Comparison of ENCODE assay signal across 7 worm cellular contexts in genomic region chrX:11482637-11483036, ce11.
TF ChIP-seq lines count a peak whose summit lies in the region.

No protein-coding gene starts in this region.

TF ChIP-seq in whole organism, L1 larva, 84 proteins besides CTCF, POLR2A, EP300 and RAD21 (continues in another document):
- TF ChIP-seq nhr-85 (tag; lab: Kevin White, UChicago) (no peak), efl-1 (optimal IDR thresholded peaks at IDR 0.05; lab: Kevin White, UChicago) (no peak), efl-1 (GFP tag; optimal IDR thresholded peaks at IDR 0.05 in 1 of 2; lab: Kevin White, UChicago) (peak in 1 of 2 experiments; percentile 88), snu-23 (GFP tag; optimal IDR thresholded peaks at IDR 0.05; lab: Kevin White, UChicago) (no peak), nhr-12 (tag; optimal IDR thresholded peaks at IDR 0.05; lab: Kevin White, UChicago) (no peak), sptf-1 (tag; optimal IDR thresholded peaks at IDR 0.05; lab: Kevin White, UChicago) (no peak), irx-1 (tag; optimal IDR thresholded peaks at IDR 0.05; lab: Kevin White, UChicago) (no peak), lin-39 (tag; optimal IDR thresholded peaks at IDR 0.05; lab: Kevin White, UChicago) (no peak), pqm-1 (tag; optimal IDR thresholded peaks at IDR 0.05; lab: Kevin White, UChicago) (peak; percentile 42), unc-86 (tag; optimal IDR thresholded peaks at IDR 0.05; lab: Kevin White, UChicago) (no peak), vab-15 (tag; optimal IDR thresholded peaks at IDR 0.05; lab: Kevin White, UChicago) (no peak), C16A3.4 (tag; optimal IDR thresholded peaks at IDR 0.05; lab: Kevin White, UChicago) (no peak), ceh-82 (tag; optimal IDR thresholded peaks at IDR 0.05; lab: Kevin White, UChicago) (peak in 1 of 3 experiments; percentile 15), hpl-2 (GFP tag; optimal IDR thresholded peaks at IDR 0.05; lab: Kevin White, UChicago) (no peak)

TF ChIP-seq in whole organism, L2 larva, 48 proteins besides CTCF, POLR2A, EP300 and RAD21 (continues in another document):
- TF ChIP-seq nhr-237 (tag; optimal IDR thresholded peaks at IDR 0.05; lab: Kevin White, UChicago) (no peak), ceh-16 (tag; optimal IDR thresholded peaks at IDR 0.05; lab: Kevin White, UChicago) (no peak), elt-1 (tag; optimal IDR thresholded peaks at IDR 0.05; lab: Kevin White, UChicago) (no peak), ama-1 (optimal IDR thresholded peaks at IDR 0.05; lab: Kevin White, UChicago) (no peak), blmp-1 (tag; optimal IDR thresholded peaks at IDR 0.05; lab: Kevin White, UChicago; ENCODE audit: insufficient read depth) (no peak), unc-39 (tag; optimal IDR thresholded peaks at IDR 0.05; lab: Kevin White, UChicago) (no peak), ceh-82 (tag; optimal IDR thresholded peaks at IDR 0.05; lab: Kevin White, UChicago) (no peak), alr-1 (tag; optimal IDR thresholded peaks at IDR 0.05; lab: Kevin White, UChicago) (no peak), nhr-77 (tag; optimal IDR thresholded peaks at IDR 0.05; lab: Kevin White, UChicago) (no peak), crh-2 (tag; optimal IDR thresholded peaks at IDR 0.05; lab: Kevin White, UChicago) (peak; percentile 65), F13H6.1 (tag; optimal IDR thresholded peaks at IDR 0.05; lab: Kevin White, UChicago) (peak; percentile 72), ztf-11 (tag; optimal IDR thresholded peaks at IDR 0.05; lab: Kevin White, UChicago) (no peak), egl-27 (tag; optimal IDR thresholded peaks at IDR 0.05; lab: Kevin White, UChicago) (peak; percentile 18), fos-1 (tag; optimal IDR thresholded peaks at IDR 0.05; lab: Kevin White, UChicago) (peak; percentile 65)

TF ChIP-seq in whole organism, L3 larva, 47 proteins besides CTCF, POLR2A, EP300 and RAD21 (continues in another document):
- no peak for TF ChIP-seq snpc-4 (tag; optimal IDR thresholded peaks at IDR 0.05; lab: Kevin White, UChicago)
- no peak for TF ChIP-seq daf-12 (tag; optimal IDR thresholded peaks at IDR 0.05; lab: Kevin White, UChicago)
- TF ChIP-seq elt-3 (tag; optimal IDR thresholded peaks at IDR 0.05; lab: Kevin White, UChicago) = peak in 1 of 3 experiments; percentile 17
- TF ChIP-seq nhr-12 (tag; optimal IDR thresholded peaks at IDR 0.05; lab: Kevin White, UChicago) = no peak
- TF ChIP-seq zag-1 (tag; optimal IDR thresholded peaks at IDR 0.05; lab: Kevin White, UChicago) = no peak
- TF ChIP-seq eor-1 (tag; optimal IDR thresholded peaks at IDR 0.05; lab: Kevin White, UChicago) = no peak
- peak; percentile 97 for TF ChIP-seq pha-4 (tag; optimal IDR thresholded peaks at IDR 0.05; lab: Kevin White, UChicago)
- TF ChIP-seq sea-2 (GFP tag; optimal IDR thresholded peaks at IDR 0.05; lab: Kevin White, UChicago) = no peak
- no peak for TF ChIP-seq egl-27 (tag; optimal IDR thresholded peaks at IDR 0.05; lab: Kevin White, UChicago)
- no peak for TF ChIP-seq nhr-43 (tag; optimal IDR thresholded peaks at IDR 0.05; lab: Kevin White, UChicago; ENCODE audit: poor library complexity, severe bottlenecking)
- no peak for TF ChIP-seq unc-62 (GFP tag; optimal IDR thresholded peaks at IDR 0.05; lab: Kevin White, UChicago)
- TF ChIP-seq elt-2 (tag; optimal IDR thresholded peaks at IDR 0.05; lab: Kevin White, UChicago) = peak; percentile 93
- TF ChIP-seq ama-1 (optimal IDR thresholded peaks at IDR 0.05; lab: Kevin White, UChicago) = peak; percentile 7
- no peak for TF ChIP-seq ceh-82 (tag; optimal IDR thresholded peaks at IDR 0.05; lab: Kevin White, UChicago)

TF ChIP-seq in whole organism, L4 larva, 104 proteins besides CTCF, POLR2A, EP300 and RAD21 (continues in another document):
- no peak for TF ChIP-seq egl-27 (tag; optimal IDR thresholded peaks at IDR 0.05; lab: Kevin White, UChicago)
- TF ChIP-seq T26A8.4 (GFP tag; IDR thresholded peaks at IDR 0.05; lab: Robert Waterston, UW) = no peak
- TF ChIP-seq snpc-1.2 (GFP tag; IDR thresholded peaks at IDR 0.05; lab: Robert Waterston, UW) = no peak
- peak; percentile 32 for TF ChIP-seq mes-2 (tag; optimal IDR thresholded peaks at IDR 0.05; lab: Kevin White, UChicago; ENCODE audit: poor library complexity, severe bottlenecking)
- TF ChIP-seq Y5F2A.4 (GFP tag; optimal IDR thresholded peaks at IDR 0.05; lab: Kevin White, UChicago) = no peak
- TF ChIP-seq aha-1 (tag; lab: Kevin White, UChicago) = no peak
- TF ChIP-seq tra-1 (GFP tag; IDR thresholded peaks at IDR 0.05; lab: Robert Waterston, UW) = peak; percentile 33; the same call in 1 of the 2 replicates
- peak; percentile 88 for TF ChIP-seq hlh-11 (tag; optimal IDR thresholded peaks at IDR 0.05; lab: Kevin White, UChicago)
- TF ChIP-seq php-3 (GFP tag; IDR thresholded peaks at IDR 0.05; lab: Robert Waterston, UW) = no peak
- no peak for TF ChIP-seq lin-29 (GFP tag; IDR thresholded peaks at IDR 0.05; lab: Robert Waterston, UW)
- TF ChIP-seq F10B5.3 (tag; optimal IDR thresholded peaks at IDR 0.05; lab: Kevin White, UChicago) = no peak
- TF ChIP-seq nhr-6 (tag; optimal IDR thresholded peaks at IDR 0.05; lab: Kevin White, UChicago) = no peak
- peak in 1 of 2 experiments; percentile 54 for TF ChIP-seq mdl-1 (tag; optimal IDR thresholded peaks at IDR 0.05; lab: Kevin White, UChicago)
- TF ChIP-seq D1046.2 (GFP tag; IDR thresholded peaks at IDR 0.05; lab: Robert Waterston, UW) = no peak

TF ChIP-seq in whole organism, late embryonic, 69 proteins besides CTCF, POLR2A, EP300 and RAD21:
- TF ChIP-seq ref-2 (tag; optimal IDR thresholded peaks at IDR 0.05; lab: Kevin White, UChicago) (no peak), elt-2 (tag; optimal IDR thresholded peaks at IDR 0.05; lab: Kevin White, UChicago) (peak; percentile 37)

TF ChIP-seq in whole organism, mixed stage, embryonic, 35 proteins besides CTCF, POLR2A, EP300 and RAD21:
- TF ChIP-seq nhr-237 (tag; optimal IDR thresholded peaks at IDR 0.05; lab: Kevin White, UChicago) (peak; percentile 51), ceh-43 (GFP tag; optimal IDR thresholded peaks at IDR 0.05; lab: Kevin White, UChicago) (no peak), ceh-39 (tag; optimal IDR thresholded peaks at IDR 0.05; lab: Kevin White, UChicago) (no peak), unc-39 (tag; optimal IDR thresholded peaks at IDR 0.05; lab: Kevin White, UChicago) (no peak), lin-32 (GFP tag; optimal IDR thresholded peaks at IDR 0.05; lab: Kevin White, UChicago) (no peak), elt-3 (tag; optimal IDR thresholded peaks at IDR 0.05; lab: Kevin White, UChicago) (no peak), lsy-2 (tag; optimal IDR thresholded peaks at IDR 0.05; lab: Kevin White, UChicago) (no peak), nhr-2 (tag; optimal IDR thresholded peaks at IDR 0.05; lab: Kevin White, UChicago) (no peak), nhr-28 (tag; optimal IDR thresholded peaks at IDR 0.05; lab: Kevin White, UChicago) (no peak), zip-8 (tag; optimal IDR thresholded peaks at IDR 0.05; lab: Kevin White, UChicago) (no peak), pha-4 (tag; optimal IDR thresholded peaks at IDR 0.05; lab: Kevin White, UChicago) (peak; percentile 39), sptf-1 (tag; optimal IDR thresholded peaks at IDR 0.05; lab: Kevin White, UChicago) (no peak), hlh-1 (tag; optimal IDR thresholded peaks at IDR 0.05; lab: Kevin White, UChicago) (no peak), elt-1 (tag; optimal IDR thresholded peaks at IDR 0.05; lab: Kevin White, UChicago; ENCODE audit: borderline replicate concordance, insufficient read depth) (no peak), sem-2 (GFP tag; optimal IDR thresholded peaks at IDR 0.05; lab: Kevin White, UChicago) (no peak)

TF ChIP-seq in whole organism, young adult, 124 proteins besides CTCF, POLR2A, EP300 and RAD21:
- TF ChIP-seq nhr-80 (tag; optimal IDR thresholded peaks at IDR 0.05; lab: Kevin White, UChicago) (peak; percentile 98), zfh-2 (GFP tag; conservative IDR thresholded peaks at IDR 0.05; lab: Robert Waterston, UW) (no peak), athp-1 (tag; optimal IDR thresholded peaks at IDR 0.05; lab: Kevin White, UChicago) (no peak), ztf-26 (tag; optimal IDR thresholded peaks at IDR 0.05; lab: Kevin White, UChicago) (no peak), lin-35 (GFP tag; optimal IDR thresholded peaks at IDR 0.05; lab: Kevin White, UChicago) (no peak), C06A6.2 (GFP tag; conservative IDR thresholded peaks at IDR 0.05; lab: Robert Waterston, UW) (no peak), cebp-1 (GFP tag; IDR thresholded peaks at IDR 0.05; lab: Robert Waterston, UW) (no peak), cebp-1 (tag; optimal IDR thresholded peaks at IDR 0.05; lab: Kevin White, UChicago) (peak; percentile 46), madf-10 (tag; optimal IDR thresholded peaks at IDR 0.05; lab: Kevin White, UChicago) (peak; percentile 22), B0261.1 (tag; optimal IDR thresholded peaks at IDR 0.05; lab: Kevin White, UChicago) (no peak), F57A8.1 (GFP tag; optimal IDR thresholded peaks at IDR 0.05; lab: Kevin White, UChicago) (no peak), ama-1 (optimal IDR thresholded peaks at IDR 0.05; lab: Kevin White, UChicago) (peak; percentile 51), ama-1 (GFP tag; optimal IDR thresholded peaks at IDR 0.05; lab: Kevin White, UChicago) (no peak), pha-4 (tag; optimal IDR thresholded peaks at IDR 0.05; lab: Kevin White, UChicago) (peak; percentile 25), egrh-3 (GFP tag; IDR thresholded peaks at IDR 0.05; lab: Robert Waterston, UW) (no peak), bed-1 (GFP tag; IDR thresholded peaks at IDR 0.05; lab: Robert Waterston, UW) (no peak), ceh-27 (GFP tag; optimal IDR thresholded peaks at IDR 0.05; lab: Kevin White, UChicago) (no peak), dpff-1 (tag; optimal IDR thresholded peaks at IDR 0.05; lab: Kevin White, UChicago) (no peak), zim-3 (tag; optimal IDR thresholded peaks at IDR 0.05; lab: Kevin White, UChicago) (peak; percentile 3), T26A5.8 (tag; optimal IDR thresholded peaks at IDR 0.05; lab: Kevin White, UChicago) (no peak), hsf-1 (GFP tag; IDR thresholded peaks at IDR 0.05; lab: Robert Waterston, UW) (no peak), K12H6.12 (tag; optimal IDR thresholded peaks at IDR 0.05; lab: Kevin White, UChicago) (no peak), aptf-2 (GFP tag; conservative IDR thresholded peaks at IDR 0.05; lab: Robert Waterston, UW) (no peak), nhr-90 (tag; optimal IDR thresholded peaks at IDR 0.05; lab: Kevin White, UChicago) (no peak), lin-40 (tag; optimal IDR thresholded peaks at IDR 0.05; lab: Kevin White, UChicago) (no peak), tlf-1 (GFP tag; optimal IDR thresholded peaks at IDR 0.05; lab: Kevin White, UChicago) (peak; percentile 6), Y67H2A.10 (GFP tag; conservative IDR thresholded peaks at IDR 0.05; lab: Robert Waterston, UW) (no peak), F23B12.7 (tag; optimal IDR thresholded peaks at IDR 0.05; lab: Kevin White, UChicago; ENCODE audit: insufficient read depth) (peak; percentile 36), snpc-4 (GFP tag; optimal IDR thresholded peaks at IDR 0.05; lab: Kevin White, UChicago) (no peak), snpc-4 (tag; optimal IDR thresholded peaks at IDR 0.05; lab: Kevin White, UChicago) (no peak)
